Worm (Caenorhabditis elegans) whole organism, L2 larva: ENCODE measurements around the gene ceh-14.

Experiments
- C34F6.9 ChIP-seq: fragments of 150-350 bp; optimal IDR thresholded peaks from 2 replicates; lab custom pipeline; 2014; ENCODE audit warnings: missing biosample characterization, missing genetic modification characterization
- F13H6.1 ChIP-seq: sonication (generic microtip); optimal IDR thresholded peaks from 2 replicates; lab custom pipeline; 2016; ENCODE audit warnings: missing genetic modification characterization, missing compliant biosample characterization
- R02D3.7 ChIP-seq: fragments of 150-350 bp; optimal IDR thresholded peaks from 2 replicates; lab custom pipeline; 2014; ENCODE audit warnings: missing biosample characterization, missing genetic modification characterization
- Y55F3AM.14 ChIP-seq: fragments of 200-800 bp; sonication (Bioruptor generic); optimal IDR thresholded peaks from 2 replicates; lab custom pipeline; 2018; ENCODE audit warnings: mild to moderate bottlenecking, missing genetic modification characterization, missing compliant biosample characterization
- ZK546.5 ChIP-seq: sonication (generic microtip); optimal IDR thresholded peaks from 2 replicates; lab custom pipeline; 2017; ENCODE audit warnings: missing biosample characterization, missing genetic modification characterization
- alr-1 ChIP-seq: fragments of 150-350 bp; optimal IDR thresholded peaks from 2 replicates; lab custom pipeline; 2014; ENCODE audit warnings: missing biosample characterization, missing genetic modification characterization
- aly-2 ChIP-seq: fragments of 150-350 bp; optimal IDR thresholded peaks from 2 replicates; lab custom pipeline; 2014; ENCODE audit warnings: missing biosample characterization, missing genetic modification characterization
- ama-1 ChIP-seq: fragments of 150-350 bp; optimal IDR thresholded peaks from 2 replicates; lab custom pipeline; 2018; ENCODE audit warnings: inconsistent platforms
- blmp-1 ChIP-seq: sonication (generic microtip); optimal IDR thresholded peaks from 2 replicates; lab custom pipeline; 2017; ENCODE audit warnings: missing genetic modification characterization, mild to moderate bottlenecking, missing compliant biosample characterization, antibody characterized with exemption, moderate library complexity; ENCODE audit not compliant: insufficient read depth
- ceh-16 ChIP-seq: fragments of 150-350 bp; optimal IDR thresholded peaks from 2 replicates; lab custom pipeline; 2014; ENCODE audit warnings: missing biosample characterization, missing genetic modification characterization
- ceh-82 ChIP-seq: fragments of 150-350 bp; optimal IDR thresholded peaks from 2 replicates; lab custom pipeline; 2014; ENCODE audit warnings: missing biosample characterization, missing genetic modification characterization
- crh-2 ChIP-seq: sonication (generic microtip); optimal IDR thresholded peaks from 2 replicates; lab custom pipeline; 2017; ENCODE audit warnings: missing biosample characterization, missing genetic modification characterization
- dmd-4 ChIP-seq: sonication (generic microtip); optimal IDR thresholded peaks from 2 replicates; lab custom pipeline; 2017; ENCODE audit warnings: missing biosample characterization, missing genetic modification characterization
- egl-27 ChIP-seq: sonication (generic microtip); optimal IDR thresholded peaks from 3 replicates; lab custom pipeline; 2017; ENCODE audit warnings: missing biosample characterization, missing genetic modification reagents, missing genetic modification characterization
- fos-1 ChIP-seq: fragments of 150-350 bp; optimal IDR thresholded peaks from 2 replicates; lab custom pipeline; 2014; ENCODE audit warnings: missing biosample characterization, missing genetic modification characterization
- gmeb-1 ChIP-seq: fragments of 150-350 bp; optimal IDR thresholded peaks from 2 replicates; lab custom pipeline; 2014; ENCODE audit warnings: missing biosample characterization, missing genetic modification characterization
- lin-11 ChIP-seq: fragments of 150-350 bp; sonication (generic microtip); optimal IDR thresholded peaks from 2 replicates; lab custom pipeline; 2014; ENCODE audit warnings: missing biosample characterization, missing genetic modification characterization, inconsistent platforms, mixed read lengths
- lin-13 ChIP-seq: fragments of 150-350 bp; optimal IDR thresholded peaks from 2 replicates; lab custom pipeline; 2014; ENCODE audit warnings: missing biosample characterization, missing genetic modification reagents, missing genetic modification characterization
- lsy-2 ChIP-seq, 2 experiments: fragments of 150-350 bp in 1 of 2; sonication (generic microtip) in 1 of 2; optimal IDR thresholded peaks; 2 replicates each; lab custom pipeline; 2014 to 2017; ENCODE audit warnings: missing biosample characterization in 2 of 2, missing genetic modification characterization in 2 of 2
- mab-5 ChIP-seq: fragments of 150-350 bp; optimal IDR thresholded peaks from 2 replicates; lab custom pipeline; 2014; ENCODE audit warnings: missing biosample characterization, missing genetic modification characterization
- mdl-1 ChIP-seq, 2 experiments: fragments of 150-350 bp in 1 of 2; sonication (generic microtip) in 1 of 2; optimal IDR thresholded peaks; 2 replicates each; lab custom pipeline; 2017; ENCODE audit warnings: missing biosample characterization in 2 of 2, missing genetic modification characterization in 2 of 2
- nhr-10 ChIP-seq: sonication (generic microtip); optimal IDR thresholded peaks from 2 replicates; lab custom pipeline; 2017; ENCODE audit warnings: missing biosample characterization, missing genetic modification characterization
- nhr-11 ChIP-seq: fragments of 150-350 bp; optimal IDR thresholded peaks from 2 replicates; lab custom pipeline; 2014; ENCODE audit warnings: missing biosample characterization, missing genetic modification characterization
- nhr-12 ChIP-seq: fragments of 150-350 bp; optimal IDR thresholded peaks from 2 replicates; lab custom pipeline; 2014; ENCODE audit warnings: missing biosample characterization, missing genetic modification characterization
- nhr-129 ChIP-seq: fragments of 150-350 bp; optimal IDR thresholded peaks from 2 replicates; lab custom pipeline; 2014; ENCODE audit warnings: missing biosample characterization, missing genetic modification characterization
- nhr-21 ChIP-seq: fragments of 150-350 bp; optimal IDR thresholded peaks from 2 replicates; lab custom pipeline; 2014; ENCODE audit warnings: missing biosample characterization, missing genetic modification characterization
- nhr-237 ChIP-seq: fragments of 150-350 bp; optimal IDR thresholded peaks from 2 replicates; lab custom pipeline; 2014; ENCODE audit warnings: missing biosample characterization, missing genetic modification characterization
- nhr-25 ChIP-seq: fragments of 150-350 bp; sonication (generic microtip); optimal IDR thresholded peaks from 3 replicates; lab custom pipeline; 2014; ENCODE audit warnings: missing biosample characterization, missing genetic modification characterization
- nhr-6 ChIP-seq: fragments of 150-350 bp; optimal IDR thresholded peaks from 2 replicates; lab custom pipeline; 2014; ENCODE audit warnings: missing biosample characterization, missing genetic modification characterization
- nhr-77 ChIP-seq: fragments of 150-350 bp; optimal IDR thresholded peaks from 2 replicates; lab custom pipeline; 2014; ENCODE audit warnings: missing biosample characterization, missing genetic modification characterization
- sem-4 ChIP-seq: fragments of 150-350 bp; optimal IDR thresholded peaks from 2 replicates; lab custom pipeline; 2014; ENCODE audit warnings: missing biosample characterization, missing genetic modification reagents, missing genetic modification characterization
- skn-1 ChIP-seq: sonication (generic microtip); optimal IDR thresholded peaks from 2 replicates; lab custom pipeline; 2017; ENCODE audit warnings: missing biosample characterization, missing genetic modification characterization
- sma-3 ChIP-seq: sonication (generic microtip); optimal IDR thresholded peaks from 2 replicates; lab custom pipeline; 2016; ENCODE audit warnings: missing genetic modification reagents, missing genetic modification characterization, missing compliant biosample characterization
- sma-9 ChIP-seq, 2 experiments: fragments of 150-350 bp in 1 of 2; sonication (generic microtip) in 1 of 2; optimal IDR thresholded peaks; 2 replicates each; lab custom pipeline; 2014 to 2016; ENCODE audit warnings: missing genetic modification characterization in 2 of 2, mild to moderate bottlenecking in 1 of 2, missing biosample characterization in 1 of 2, missing compliant biosample characterization in 1 of 2, missing genetic modification reagents in 1 of 2, moderate library complexity in 1 of 2
- snpc-4 ChIP-seq: fragments of 150-350 bp; optimal IDR thresholded peaks from 2 replicates; lab custom pipeline; 2014; ENCODE audit warnings: missing biosample characterization, missing genetic modification characterization
- unc-39 ChIP-seq: fragments of 150-350 bp; optimal IDR thresholded peaks from 2 replicates; lab custom pipeline; 2014; ENCODE audit warnings: missing biosample characterization, missing genetic modification characterization
- unc-55 ChIP-seq: fragments of 150-350 bp; sonication (generic microtip); optimal IDR thresholded peaks from 3 replicates; lab custom pipeline; 2014; ENCODE audit warnings: missing biosample characterization, missing genetic modification reagents, missing genetic modification characterization
- unc-62 ChIP-seq: fragments of 150-350 bp; optimal IDR thresholded peaks from 2 replicates; lab custom pipeline; 2014; ENCODE audit warnings: missing biosample characterization, missing genetic modification reagents, missing genetic modification characterization
- zag-1 ChIP-seq: fragments of 150-350 bp; optimal IDR thresholded peaks from 2 replicates; lab custom pipeline; 2014; ENCODE audit warnings: missing biosample characterization, missing genetic modification characterization
- ztf-11 ChIP-seq: sonication (generic microtip); optimal IDR thresholded peaks from 2 replicates; lab custom pipeline; 2017; ENCODE audit warnings: missing biosample characterization, missing genetic modification characterization
- ztf-4 ChIP-seq: fragments of 150-350 bp; optimal IDR thresholded peaks from 2 replicates; lab custom pipeline; 2014; ENCODE audit warnings: missing biosample characterization, missing genetic modification characterization

Gene ceh-14

ce11 chrX:7500970-7501369 is 31.6 kb downstream of the ceh-14 start, which contains the start of gene uggt-1:
uggt-1 (minus strand) TSS chrX:7500982.
- no peak for TF ChIP-seq nhr-10 (tag; lab: Kevin White, UChicago)
- peak; percentile 44 for TF ChIP-seq alr-1 (tag; lab: Kevin White, UChicago)
- TF ChIP-seq sma-3 (GFP tag; lab: Kevin White, UChicago), result peak; percentile 88
- peak; percentile 82 for TF ChIP-seq Y55F3AM.14 (GFP tag; lab: Kevin White, UChicago)
- TF ChIP-seq ztf-4 (tag; lab: Kevin White, UChicago), result peak; percentile 88
- TF ChIP-seq unc-55, result peak; percentile 90
- peak; percentile 99 for TF ChIP-seq crh-2 (tag; lab: Kevin White, UChicago)
- peak; percentile 27 for TF ChIP-seq ceh-16 (tag; lab: Kevin White, UChicago)
- peak; percentile 97 for TF ChIP-seq lin-11
- no peak for TF ChIP-seq nhr-237 (tag; lab: Kevin White, UChicago)
- TF ChIP-seq unc-39 (tag; lab: Kevin White, UChicago), result no peak
- peak; percentile 82 for TF ChIP-seq nhr-6 (tag; lab: Kevin White, UChicago)
- peak; percentile 93 for TF ChIP-seq zag-1
- TF ChIP-seq ceh-82 (tag; lab: Kevin White, UChicago), result peak; percentile 57
- no peak for TF ChIP-seq nhr-12 (tag; lab: Kevin White, UChicago)
- TF ChIP-seq nhr-11, result no peak
- no peak for TF ChIP-seq gmeb-1
- TF ChIP-seq egl-27 (tag; lab: Kevin White, UChicago), result peak; percentile 86
- TF ChIP-seq blmp-1 (tag; lab: Kevin White, UChicago), result no peak
- peak; percentile 94 for TF ChIP-seq fos-1 (tag; lab: Kevin White, UChicago)
- peak; percentile 79 for TF ChIP-seq mab-5 (tag; lab: Kevin White, UChicago)
- TF ChIP-seq lin-13 (GFP tag; lab: Kevin White, UChicago), result peak; percentile 91
- peak; percentile 88 for TF ChIP-seq nhr-129 (tag; lab: Kevin White, UChicago)
- TF ChIP-seq snpc-4, result peak; percentile 55
- peak; percentile 94 for TF ChIP-seq F13H6.1 (tag; lab: Kevin White, UChicago)
- TF ChIP-seq nhr-21 (tag; lab: Kevin White, UChicago), result peak; percentile 81
- TF ChIP-seq ztf-11 (tag; lab: Kevin White, UChicago), result no peak
- peak; percentile 52 for TF ChIP-seq unc-62 (GFP tag; lab: Kevin White, UChicago)
- peak; percentile 93 for TF ChIP-seq sem-4 (tag; lab: Kevin White, UChicago)
- peak; percentile 90 for TF ChIP-seq C34F6.9 (tag; lab: Kevin White, UChicago)
- TF ChIP-seq nhr-77 (tag; lab: Kevin White, UChicago), result peak; percentile 46
- TF ChIP-seq lsy-2 (tag; optimal IDR thresholded peaks at IDR 0.05; lab: Kevin White, UChicago), result peak; percentile 80 to 94
- TF ChIP-seq nhr-25 (tag; lab: Kevin White, UChicago), result peak; percentile 82
- TF ChIP-seq sma-9 (GFP tag; optimal IDR thresholded peaks at IDR 0.05; lab: Kevin White, UChicago), result peak; percentile 93
- no peak for TF ChIP-seq sma-9 (tag; optimal IDR thresholded peaks at IDR 0.05; lab: Kevin White, UChicago)
- TF ChIP-seq mdl-1 (tag; optimal IDR thresholded peaks at IDR 0.05; lab: Kevin White, UChicago), result peak; percentile 57 to 83
- no peak for TF ChIP-seq dmd-4 (tag; lab: Kevin White, UChicago)
- TF ChIP-seq skn-1, result peak; percentile 69

ce11 chrX:7495491-7495890 is 37.0 kb downstream of the ceh-14 start, which contains the start of gene try-14:
try-14 (minus strand) TSS chrX:7495591.
- TF ChIP-seq ztf-11 (tag; lab: Kevin White, UChicago), result no peak
- no peak for TF ChIP-seq mab-5 (tag; lab: Kevin White, UChicago)
- no peak for TF ChIP-seq R02D3.7 (tag; lab: Kevin White, UChicago)
- no peak for TF ChIP-seq snpc-4
- no peak for TF ChIP-seq unc-39 (tag; lab: Kevin White, UChicago)
- no peak for TF ChIP-seq nhr-237 (tag; lab: Kevin White, UChicago)
- TF ChIP-seq ama-1 (lab: Kevin White, UChicago), result no peak
- no peak for TF ChIP-seq lin-13 (GFP tag; lab: Kevin White, UChicago)
- no peak for TF ChIP-seq nhr-12 (tag; lab: Kevin White, UChicago)
- TF ChIP-seq ztf-4 (tag; lab: Kevin White, UChicago), result no peak
- TF ChIP-seq nhr-77 (tag; lab: Kevin White, UChicago), result no peak
- no peak for TF ChIP-seq sma-3 (GFP tag; lab: Kevin White, UChicago)
- no peak for TF ChIP-seq aly-2 (tag; lab: Kevin White, UChicago)
- TF ChIP-seq blmp-1 (tag; lab: Kevin White, UChicago), result no peak
- no peak for TF ChIP-seq ZK546.5 (tag; lab: Kevin White, UChicago)
- no peak for TF ChIP-seq nhr-21 (tag; lab: Kevin White, UChicago)
- no peak for TF ChIP-seq nhr-11
